Fruit fly (Drosophila melanogaster): ENCODE data around the gene CG10512.

dm6 chr3L:21252932-21253760 is 50.4 kb downstream of the CG10512 start:
- TF ChIP-seq CG8478 (optimal IDR thresholded peaks at IDR 0.05) (no peak), CTCF (optimal IDR thresholded peaks at IDR 0.05) (no peak)

Data from S2 (cell line).